Fruit fly (Drosophila melanogaster) whole organism, adult: ENCODE results near the gene CG3225.
A peak's percentile ranks its signal among the peaks of the same experiment; 100 is the strongest.

Experiments
- CG12768 ChIP-seq: fragments of 200-800 bp; sonication (Bioruptor generic); optimal IDR thresholded peaks from 2 replicates; lab custom pipeline; 2017; ENCODE audit warnings: missing biosample characterization, missing genetic modification characterization, mild to moderate bottlenecking, moderate library complexity, missing genetic modification reagents
- CG7101 ChIP-seq: fragments of 200-800 bp; sonication (Bioruptor generic); optimal IDR thresholded peaks from 2 replicates; lab custom pipeline; 2018; ENCODE audit warnings: missing biosample characterization, mild to moderate bottlenecking, missing genetic modification characterization, moderate library complexity
- bab1 ChIP-seq: fragments of 200-800 bp; sonication (Bioruptor generic); optimal IDR thresholded peaks from 3 replicates; lab custom pipeline; 2019; ENCODE audit warnings: missing biosample characterization, mild to moderate bottlenecking, missing genetic modification characterization, moderate library complexity
- kay ChIP-seq: fragments of 200-800 bp; sonication (Bioruptor generic); peaks from one replicate; lab custom pipeline; 2016; ENCODE audit warnings: missing biosample characterization, missing genetic modification characterization, borderline replicate concordance
- toe ChIP-seq: fragments of 200-800 bp; sonication (Bioruptor generic); optimal IDR thresholded peaks from 2 replicates; lab custom pipeline; 2016; ENCODE audit warnings: missing biosample characterization, missing genetic modification characterization

DNA sequence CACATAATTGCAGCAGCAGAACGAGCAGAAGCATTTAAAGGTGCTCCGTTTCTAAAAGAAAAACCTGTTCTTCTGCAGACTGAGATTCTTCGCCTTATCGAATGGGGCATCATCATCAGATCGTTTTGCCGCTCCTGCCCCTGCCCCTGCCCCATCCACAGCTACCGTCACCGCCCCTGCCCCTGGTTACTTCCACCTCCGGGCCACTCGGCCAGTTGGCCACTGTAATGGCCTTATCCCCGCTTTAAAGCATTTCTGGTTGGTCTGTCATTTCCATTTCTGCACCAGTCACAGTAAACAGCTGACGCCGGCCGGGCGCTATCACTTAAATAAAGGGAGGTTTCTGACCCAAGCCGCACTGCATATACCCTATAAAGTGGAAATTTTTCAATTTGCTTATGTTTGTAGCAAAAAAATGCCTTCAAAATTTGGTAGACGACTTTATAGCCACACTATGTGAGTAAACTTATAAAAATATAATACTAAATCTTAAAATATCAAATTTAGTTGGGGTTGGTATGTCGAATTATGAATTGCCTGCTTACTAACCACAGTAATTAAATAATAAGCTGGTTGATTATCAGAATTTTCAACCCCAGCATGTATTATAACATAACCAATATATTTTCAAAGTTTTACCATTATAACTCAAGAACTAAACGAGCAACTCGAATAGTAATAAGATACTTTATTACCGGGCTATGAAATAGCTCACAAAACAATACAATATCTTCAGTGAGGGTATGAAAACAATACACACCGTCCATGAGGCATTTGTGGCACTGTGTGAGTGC is 7.2 kb downstream of the CG3225 start:
- TF ChIP-seq CG7101 (tag; lab: Kevin White, UChicago) (peak; percentile 11), toe (GFP tag; lab: Kevin White, UChicago) (peak; percentile 37), bab1 (no peak), CG12768 (no peak), kay (GFP tag; lab: Kevin White, UChicago) (peak; percentile 68)
